Worm (Caenorhabditis elegans): ENCODE data around the gene W01B6.5.

DNA sequence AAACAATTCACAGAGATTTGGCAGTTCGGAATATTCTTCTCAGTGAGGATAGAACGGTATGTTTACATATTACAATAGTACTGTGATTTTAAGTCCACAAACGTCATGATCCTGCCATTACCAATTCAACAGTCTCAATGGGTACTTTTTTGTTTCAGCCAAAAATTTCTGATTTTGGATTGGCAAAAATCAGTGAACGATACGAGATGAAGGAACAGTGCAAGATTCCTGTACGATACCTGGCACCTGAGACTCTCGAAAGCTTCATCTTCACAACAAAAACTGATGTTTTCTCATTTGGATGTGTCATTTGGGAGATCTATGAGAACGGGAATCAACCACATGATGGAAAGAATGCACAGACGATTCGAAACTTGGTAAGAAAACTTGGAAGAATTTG lies 2.0 kb downstream of the W01B6.5 start:
- TF ChIP-seq ceh-13 (GFP tag; optimal IDR thresholded peaks at IDR 0.05), result no peak
- TF ChIP-seq B0310.2 (tag; optimal IDR thresholded peaks at IDR 0.05), result no peak
- no peak for TF ChIP-seq ama-1 (optimal IDR thresholded peaks at IDR 0.05)
- no peak for TF ChIP-seq tbx-11 (GFP tag; IDR thresholded peaks at IDR 0.05)
- no peak for TF ChIP-seq hmg-4 (GFP tag; optimal IDR thresholded peaks at IDR 0.05)
- no peak for TF ChIP-seq ceh-36 (tag; optimal IDR thresholded peaks at IDR 0.05)
- TF ChIP-seq F13C5.2 (tag; optimal IDR thresholded peaks at IDR 0.05), result no peak
- TF ChIP-seq sea-1 (GFP tag; conservative IDR thresholded peaks at IDR 0.05), result no peak
- TF ChIP-seq aly-1 (tag; optimal IDR thresholded peaks at IDR 0.05), result no peak
- no peak for TF ChIP-seq flt-1 (GFP tag; IDR thresholded peaks at IDR 0.05)
- TF ChIP-seq pes-1 (GFP tag; IDR thresholded peaks at IDR 0.05), result no peak
- no peak for TF ChIP-seq tra-4 (tag; optimal IDR thresholded peaks at IDR 0.05)
- TF ChIP-seq tbx-37 (GFP tag; conservative IDR thresholded peaks at IDR 0.05), result no peak
- no peak for TF ChIP-seq hmbx-1 (tag; optimal IDR thresholded peaks at IDR 0.05)

Measured in whole organism, early embryonic.